Worm (Caenorhabditis elegans): ENCODE results near the gene ZK262.9.

- TF ChIP-seq dao-5 (tag; optimal IDR thresholded peaks at IDR 0.05) (no peak), him-1 (tag; optimal IDR thresholded peaks at IDR 0.05) (no peak), W03F9.2 (tag; optimal IDR thresholded peaks at IDR 0.05) (no peak)
Measured at ce11 chrV:18424471-18424870, 15.1 kb upstream of the ZK262.9 start, which contains the start of gene ZK262.4.

Data from whole organism, L4/young adult.